Fruit fly (Drosophila melanogaster) whole organism, embryonic: ENCODE results near the gene sac.

Source experiments
- Asciz ChIP-seq: fragments of 200-800 bp; sonication (Bioruptor generic); optimal IDR thresholded peaks from 2 replicates; lab custom pipeline; 2017; ENCODE audit warnings: missing biosample characterization, mild to moderate bottlenecking, missing genetic modification characterization, missing genetic modification reagents
- Atf-2 ChIP-seq: fragments of 200-800 bp; sonication (Bioruptor generic); optimal IDR thresholded peaks from 2 replicates; lab custom pipeline; 2016; ENCODE audit warnings: missing biosample characterization, missing genetic modification characterization
- Atf6 ChIP-seq: fragments of 200-800 bp; sonication (Bioruptor generic); IDR thresholded peaks from 2 replicates; pipeline ENCODE4 v1.3.6; 2022; ENCODE audit warnings: missing biosample characterization, missing genetic modification characterization
- Bdp1 ChIP-seq: fragments of 200-800 bp; sonication (Bioruptor generic); optimal IDR thresholded peaks from 3 replicates; lab custom pipeline; 2016; ENCODE audit warnings: missing biosample characterization, missing genetic modification characterization
- CG11247 ChIP-seq: fragments of 200-800 bp; sonication (Bioruptor generic); IDR thresholded peaks from 2 replicates; pipeline ENCODE4 v1.3.6; 2022; ENCODE audit warnings: missing biosample characterization, missing genetic modification characterization
- CG11723 ChIP-seq: fragments of 200-800 bp; sonication (Bioruptor generic); optimal IDR thresholded peaks from 2 replicates; lab custom pipeline; 2017; ENCODE audit warnings: missing biosample characterization, mild to moderate bottlenecking, missing genetic modification characterization
- CG13123 ChIP-seq: fragments of 200-800 bp; sonication (Bioruptor generic); optimal IDR thresholded peaks from 2 replicates; lab custom pipeline; 2016; ENCODE audit warnings: missing biosample characterization, missing genetic modification characterization
- CG13424 ChIP-seq: fragments of 200-800 bp; sonication (Bioruptor generic); optimal IDR thresholded peaks from 2 replicates; lab custom pipeline; 2019; ENCODE audit warnings: missing biosample characterization, mild to moderate bottlenecking, missing genetic modification characterization, moderate library complexity
- CG16863 ChIP-seq: fragments of 200-800 bp; sonication (Bioruptor generic); optimal IDR thresholded peaks from 3 replicates; lab custom pipeline; 2016; ENCODE audit warnings: missing biosample characterization, missing genetic modification characterization
- CG17361 ChIP-seq: fragments of 200-800 bp; sonication (Bioruptor generic); IDR thresholded peaks from 3 replicates; pipeline ENCODE4 v1.3.6; 2022; ENCODE audit warnings: missing biosample characterization, missing genetic modification characterization
- CG17385 ChIP-seq: fragments of 200-800 bp; sonication (Bioruptor generic); optimal IDR thresholded peaks from 3 replicates; lab custom pipeline; 2018; ENCODE audit warnings: missing biosample characterization, mild to moderate bottlenecking, missing genetic modification characterization
- CG17568 ChIP-seq: fragments of 200-800 bp; sonication (Bioruptor generic); optimal IDR thresholded peaks from 2 replicates; lab custom pipeline; 2018; ENCODE audit warnings: missing biosample characterization, mild to moderate bottlenecking, missing genetic modification characterization, moderate library complexity
- CG2129 ChIP-seq: fragments of 200-800 bp; sonication (Bioruptor generic); IDR thresholded peaks from 2 replicates; pipeline ENCODE4 v1.3.6; 2022; ENCODE audit warnings: missing biosample characterization, missing genetic modification characterization; ENCODE audit not compliant: partially characterized antibody
- CG2875 ChIP-seq: fragments of 200-800 bp; sonication (Bioruptor generic); optimal IDR thresholded peaks from 2 replicates; lab custom pipeline; 2017; ENCODE audit warnings: missing biosample characterization, mild to moderate bottlenecking, missing genetic modification characterization, missing genetic modification reagents
- CG31441 ChIP-seq: fragments of 200-800 bp; sonication (Bioruptor generic); IDR thresholded peaks from 2 replicates; pipeline ENCODE4 v1.3.6; 2022; ENCODE audit warnings: missing biosample characterization, missing genetic modification characterization
- CG32772 ChIP-seq: fragments of 200-800 bp; sonication (Bioruptor generic); IDR thresholded peaks from 2 replicates; pipeline ENCODE4 v1.3.6; 2022; ENCODE audit warnings: missing biosample characterization, missing genetic modification characterization
- CG34376 ChIP-seq: fragments of 200-800 bp; sonication (Bioruptor generic); optimal IDR thresholded peaks from 2 replicates; lab custom pipeline; 2018; ENCODE audit warnings: missing biosample characterization, mild to moderate bottlenecking, missing genetic modification characterization
- CG34422 ChIP-seq: fragments of 200-800 bp; sonication (Bioruptor generic); IDR thresholded peaks from 3 replicates; pipeline ENCODE4 v1.3.6; 2022; ENCODE audit warnings: missing biosample characterization, missing genetic modification characterization
- CG3726 ChIP-seq: fragments of 200-800 bp; sonication (Bioruptor generic); IDR thresholded peaks from 3 replicates; pipeline ENCODE4, ENCODE4 v1.3.6; 2022; ENCODE audit warnings: missing biosample characterization, missing genetic modification characterization
- CG4404 ChIP-seq: fragments of 200-800 bp; sonication (Bioruptor generic); IDR thresholded peaks from 2 replicates; pipeline ENCODE4 v1.3.6; 2022; ENCODE audit warnings: missing biosample characterization, missing genetic modification characterization
- CG6654 ChIP-seq: fragments of 200-800 bp; sonication (Bioruptor generic); optimal IDR thresholded peaks from 2 replicates; lab custom pipeline; 2017; ENCODE audit warnings: missing biosample characterization, mild to moderate bottlenecking, missing genetic modification characterization
- CG8359 ChIP-seq: fragments of 200-800 bp; sonication (Bioruptor generic); optimal IDR thresholded peaks from 2 replicates; lab custom pipeline; 2017; ENCODE audit warnings: missing biosample characterization, mild to moderate bottlenecking, missing genetic modification characterization, borderline replicate concordance
- CG8388 ChIP-seq: fragments of 200-800 bp; sonication (Bioruptor generic); optimal IDR thresholded peaks from 2 replicates; lab custom pipeline; 2019; ENCODE audit warnings: missing biosample characterization, mild to moderate bottlenecking, missing genetic modification characterization, moderate library complexity
- CG8924 ChIP-seq: fragments of 200-800 bp; optimal IDR thresholded peaks from 3 replicates; lab custom pipeline; 2019; ENCODE audit warnings: missing biosample characterization, mild to moderate bottlenecking, missing genetic modification characterization, moderate library complexity
- Dref ChIP-seq: fragments of 200-800 bp; sonication (Bioruptor generic); IDR thresholded peaks from 2 replicates; pipeline ENCODE4 v1.3.6; 2022; ENCODE audit warnings: missing biosample characterization, missing genetic modification characterization
- E2f2 ChIP-seq: fragments of 200-800 bp; sonication (Bioruptor generic); IDR thresholded peaks from 2 replicates; pipeline ENCODE4 v1.3.6; 2022; ENCODE audit warnings: missing biosample characterization, missing genetic modification characterization
- H15 ChIP-seq: fragments of 200-800 bp; sonication (Bioruptor generic); IDR thresholded peaks from 3 replicates; pipeline ENCODE4 v1.3.6; 2022; ENCODE audit warnings: missing biosample characterization, missing genetic modification characterization
- HLH54F ChIP-seq: fragments of 200-800 bp; sonication (Bioruptor generic); optimal IDR thresholded peaks from 3 replicates; lab custom pipeline; 2016; ENCODE audit warnings: missing biosample characterization, missing genetic modification characterization
- Hr78 ChIP-seq, 2 experiments: fragments of 200-800 bp in 1 of 2; fragments of >200 bp in 1 of 2; sonication (Bioruptor generic) in 1 of 2; optimal IDR thresholded peaks; 2 replicates each; lab custom pipeline; 2017 to 2019; ENCODE audit warnings: missing biosample characterization in 2 of 2, missing genetic modification characterization in 2 of 2, mild to moderate bottlenecking in 1 of 2, moderate library complexity in 1 of 2
- Meics ChIP-seq: fragments of 200-800 bp; sonication (Bioruptor generic); optimal IDR thresholded peaks from 2 replicates; lab custom pipeline; 2017; ENCODE audit warnings: missing biosample characterization, mild to moderate bottlenecking, missing genetic modification characterization
- Ptx1 ChIP-seq: fragments of 200-800 bp; sonication (Bioruptor generic); IDR thresholded peaks from 2 replicates; pipeline ENCODE4 v1.3.6; 2022; ENCODE audit warnings: missing biosample characterization, missing genetic modification characterization
- Rx ChIP-seq: fragments of 200-800 bp; sonication (Bioruptor generic); IDR thresholded peaks from 2 replicates; pipeline ENCODE4 v1.3.6; 2022; ENCODE audit warnings: missing biosample characterization, missing genetic modification characterization
- Sry-δ ChIP-seq: fragments of 200-800 bp; sonication (Bioruptor generic); optimal IDR thresholded peaks from 2 replicates; lab custom pipeline; 2016; ENCODE audit warnings: missing biosample characterization, missing genetic modification characterization
- Xrp1 ChIP-seq: fragments of 200-800 bp; sonication (Bioruptor generic); IDR thresholded peaks from 2 replicates; pipeline ENCODE4 v1.3.6; 2022; ENCODE audit warnings: missing biosample characterization, missing genetic modification characterization
- bsh ChIP-seq, 2 experiments: fragments of 200-800 bp; sonication (Bioruptor generic); optimal IDR thresholded peaks; 2 replicates each; lab custom pipeline; 2017 to 2018; ENCODE audit warnings: mild to moderate bottlenecking in 2 of 2, missing biosample characterization in 2 of 2, missing genetic modification characterization in 2 of 2, moderate library complexity in 1 of 2
- danr ChIP-seq: fragments of 200-800 bp; sonication (Bioruptor generic); IDR thresholded peaks from 2 replicates; pipeline ENCODE4 v1.3.6; 2022; ENCODE audit warnings: missing biosample characterization, missing genetic modification characterization
- fd102C ChIP-seq: fragments of 200-800 bp; sonication (Bioruptor generic); optimal IDR thresholded peaks from 2 replicates; lab custom pipeline; 2018; ENCODE audit warnings: missing biosample characterization, mild to moderate bottlenecking, missing genetic modification characterization, moderate library complexity
- lmd ChIP-seq: fragments of 200-800 bp; sonication (Bioruptor generic); IDR thresholded peaks from 2 replicates; pipeline ENCODE4 v1.3.6; 2022; ENCODE audit warnings: missing biosample characterization, missing genetic modification characterization
- maf-S ChIP-seq: fragments of 200-800 bp; sonication (Bioruptor generic); optimal IDR thresholded peaks from 2 replicates; lab custom pipeline; 2016; ENCODE audit warnings: missing biosample characterization, missing genetic modification characterization
- phol ChIP-seq: fragments of 200-800 bp; sonication (Bioruptor generic); optimal IDR thresholded peaks from 3 replicates; lab custom pipeline; 2018; ENCODE audit warnings: missing biosample characterization, mild to moderate bottlenecking, missing genetic modification characterization, moderate library complexity
- sd ChIP-seq: fragments of 200-800 bp; sonication (Bioruptor generic); optimal IDR thresholded peaks from 3 replicates; lab custom pipeline; 2018; ENCODE audit warnings: missing biosample characterization, mild to moderate bottlenecking, missing genetic modification characterization, moderate library complexity
- sens ChIP-seq: fragments of 200-800 bp; sonication (Bioruptor generic); peaks from one replicate; lab custom pipeline; 2016; ENCODE audit warnings: missing biosample characterization, missing genetic modification characterization
- sens-2 ChIP-seq: fragments of 200-800 bp; sonication (Bioruptor generic); IDR thresholded peaks from 2 replicates; pipeline ENCODE4 v1.3.6; 2022; ENCODE audit warnings: missing biosample characterization, missing genetic modification characterization
- sr ChIP-seq: fragments of 200-800 bp; sonication (Bioruptor generic); IDR thresholded peaks from 3 replicates; pipeline ENCODE4 v1.3.6; 2022; ENCODE audit warnings: missing biosample characterization, missing genetic modification characterization
- ssp ChIP-seq: fragments of 200-800 bp; sonication (Bioruptor generic); IDR thresholded peaks from 2 replicates; pipeline ENCODE4 v1.3.6; 2022; ENCODE audit warnings: missing biosample characterization, missing genetic modification characterization
- tgo ChIP-seq: fragments of 200-800 bp; sonication (Bioruptor generic); IDR thresholded peaks from 3 replicates; pipeline ENCODE4 v1.3.6; 2022; ENCODE audit warnings: missing biosample characterization, missing genetic modification characterization
- vvl ChIP-seq: fragments of 200-800 bp; sonication (Bioruptor generic); IDR thresholded peaks from 2 replicates; pipeline ENCODE4 v1.3.6; 2022; ENCODE audit warnings: missing biosample characterization, missing genetic modification characterization
- yki ChIP-seq: fragments of >200 bp; optimal IDR thresholded peaks from 3 replicates; lab custom pipeline; 2018
- zen2 ChIP-seq: fragments of 200-800 bp; sonication (Bioruptor generic); IDR thresholded peaks from 3 replicates; pipeline ENCODE4 v1.3.6; 2022; ENCODE audit warnings: missing biosample characterization, missing genetic modification characterization; ENCODE audit not compliant: partially characterized antibody
- zf30C ChIP-seq: fragments of 200-800 bp; sonication (Bioruptor generic); optimal IDR thresholded peaks from 3 replicates; lab custom pipeline; 2018; ENCODE audit warnings: missing biosample characterization, mild to moderate bottlenecking, missing genetic modification characterization

sac gene

dm6 chr3R:4433441-4434077, 47.1 kb upstream of the sac start, which contains the start of the genes eIF3a and CG1074 (continued):
- TF ChIP-seq lmd (GFP tag; lab: Robert Waterston, UW) (peak; percentile 50; the same call in 1 of the 2 replicates), Meics (GFP tag; lab: Kevin White, UChicago) (peak; percentile 76), bsh (GFP tag; optimal IDR thresholded peaks at IDR 0.05; lab: Kevin White, UChicago) (peak; percentile 11 to 42), maf-S (peak; percentile 65), sens (GFP tag; lab: Kevin White, UChicago) (peak; percentile 96), Hr78 (GFP tag; optimal IDR thresholded peaks at IDR 0.05; lab: Kevin White, UChicago) (no peak), CG13123 (peak; percentile 16), Atf6 (GFP tag; lab: Robert Waterston, UW) (peak; percentile 66), CG3726 (GFP tag; lab: Robert Waterston, UW) (no peak), sd (no peak), CG34376 (GFP tag; lab: Kevin White, UChicago) (peak; percentile 89), CG17361 (GFP tag; lab: Robert Waterston, UW) (peak; percentile 59; the same call in 2 of the 3 replicates), Xrp1 (GFP tag; lab: Robert Waterston, UW) (peak; percentile 50), CG13424 (peak; percentile 40), CG4404 (GFP tag; lab: Robert Waterston, UW) (peak; percentile 26; the same call in 1 of the 2 replicates), CG2129 (peak; percentile 83), CG34422 (GFP tag; lab: Robert Waterston, UW) (peak; percentile 90; the same call in 2 of the 3 replicates), CG8388 (no peak), Sry-δ (GFP tag; lab: Kevin White, UChicago) (peak; percentile 91), ssp (peak; percentile 50), CG8359 (GFP tag; lab: Kevin White, UChicago) (no peak), sens-2 (no peak), fd102C (GFP tag; lab: Kevin White, UChicago) (peak; percentile 58), CG11723 (peak; percentile 59), Atf-2 (peak; percentile 49), CG8924 (tag; lab: Kevin White, UChicago) (peak; percentile 83), sr (GFP tag; lab: Robert Waterston, UW) (peak; percentile 69; the same call in 2 of the 3 replicates), HLH54F (GFP tag; lab: Kevin White, UChicago) (peak; percentile 61), zf30C (GFP tag; lab: Kevin White, UChicago) (no peak), Dref (GFP tag; lab: Robert Waterston, UW) (peak; percentile 98), Ptx1 (GFP tag; lab: Robert Waterston, UW) (no peak), CG2875 (peak; percentile 7), CG31441 (GFP tag; lab: Robert Waterston, UW) (no peak; the same call in 1 of the 2 replicates), vvl (GFP tag; lab: Robert Waterston, UW) (peak; percentile 85), Bdp1 (GFP tag; lab: Kevin White, UChicago) (peak; percentile 50), CG32772 (GFP tag; lab: Robert Waterston, UW) (0 out of 2 replicates have a peak, but pooled peaks have one; percentile 31), CG17568 (GFP tag; lab: Kevin White, UChicago) (no peak), phol (tag; lab: Kevin White, UChicago) (peak; percentile 99), E2f2 (GFP tag; lab: Robert Waterston, UW) (peak; percentile 66), tgo (GFP tag; lab: Robert Waterston, UW) (no peak; the same call in 2 of the 3 replicates), CG16863 (GFP tag; lab: Kevin White, UChicago) (peak; percentile 32), CG11247 (GFP tag; lab: Robert Waterston, UW) (peak; percentile 75), H15 (GFP tag; lab: Robert Waterston, UW) (peak; percentile 50; the same call in 2 of the 3 replicates), CG17385 (GFP tag; lab: Kevin White, UChicago) (peak; percentile 73), Asciz (GFP tag; lab: Kevin White, UChicago) (no peak), CG6654 (GFP tag; lab: Kevin White, UChicago) (no peak), yki (no peak), Rx (GFP tag; lab: Robert Waterston, UW) (no peak), zen2 (peak; percentile 87), danr (no peak)
